Fruit fly (Drosophila melanogaster) whole organism, embryonic: ENCODE measurements around the gene mtTFB2.

ENCODE experiments used
- C15 ChIP-seq: fragments of 200-800 bp; sonication (Bioruptor generic); IDR thresholded peaks from 3 replicates; pipeline ENCODE4 v1.3.6; 2022; ENCODE audit warnings: missing biosample characterization, missing genetic modification characterization
- CG10209 ChIP-seq: fragments of 200-800 bp; sonication (Bioruptor generic); optimal IDR thresholded peaks from 3 replicates; lab custom pipeline; 2017; ENCODE audit warnings: missing biosample characterization, mild to moderate bottlenecking, missing genetic modification characterization, missing genetic modification reagents
- CG10431 ChIP-seq: fragments of 200-800 bp; sonication (Bioruptor generic); optimal IDR thresholded peaks from 3 replicates; lab custom pipeline; 2018; ENCODE audit warnings: missing biosample characterization, mild to moderate bottlenecking, missing genetic modification characterization
- CG13775 ChIP-seq: fragments of 200-800 bp; sonication (Bioruptor generic); optimal IDR thresholded peaks from 3 replicates; lab custom pipeline; 2017; ENCODE audit warnings: missing biosample characterization, mild to moderate bottlenecking, missing genetic modification characterization
- CG14667 ChIP-seq: fragments of 200-800 bp; sonication (Bioruptor generic); IDR thresholded peaks from 2 replicates; pipeline ENCODE4 v1.3.6; 2022; ENCODE audit warnings: missing biosample characterization, missing genetic modification characterization
- CG15514 ChIP-seq: fragments of 200-800 bp; sonication (Bioruptor generic); optimal IDR thresholded peaks from 3 replicates; lab custom pipeline; 2017; ENCODE audit warnings: missing biosample characterization, missing genetic modification characterization, mild to moderate bottlenecking, moderate library complexity, missing genetic modification reagents
- CG16779 ChIP-seq: fragments of 200-800 bp; sonication (Bioruptor generic); IDR thresholded peaks from 2 replicates; pipeline ENCODE4 v1.3.6; 2022; ENCODE audit warnings: missing biosample characterization, missing genetic modification characterization
- CG16815 ChIP-seq: fragments of 200-800 bp; sonication (Bioruptor generic); optimal IDR thresholded peaks from 3 replicates; lab custom pipeline; 2017; ENCODE audit warnings: missing biosample characterization, mild to moderate bottlenecking, missing genetic modification characterization
- CG2120 ChIP-seq: fragments of 200-800 bp; sonication (Bioruptor generic); optimal IDR thresholded peaks from 3 replicates; lab custom pipeline; 2016; ENCODE audit warnings: missing biosample characterization, missing genetic modification characterization
- CG2202 ChIP-seq: fragments of 200-800 bp; sonication (Bioruptor generic); optimal IDR thresholded peaks from 2 replicates; lab custom pipeline; 2018; ENCODE audit warnings: missing biosample characterization, mild to moderate bottlenecking, missing genetic modification characterization
- CG31388 ChIP-seq: fragments of 200-800 bp; sonication (Bioruptor generic); optimal IDR thresholded peaks from 2 replicates; lab custom pipeline; 2016; ENCODE audit warnings: missing biosample characterization, missing genetic modification characterization
- CG3726 ChIP-seq: fragments of 200-800 bp; sonication (Bioruptor generic); IDR thresholded peaks from 3 replicates; pipeline ENCODE4, ENCODE4 v1.3.6; 2022; ENCODE audit warnings: missing biosample characterization, missing genetic modification characterization
- CG4360 ChIP-seq: fragments of 200-800 bp; sonication (Bioruptor generic); IDR thresholded peaks from 2 replicates; pipeline ENCODE4 v1.3.6; 2022; ENCODE audit warnings: missing biosample characterization, missing genetic modification characterization
- CG43689 ChIP-seq: fragments of 200-800 bp; sonication (Bioruptor generic); IDR thresholded peaks from 2 replicates; pipeline ENCODE4 v1.3.6; 2022; ENCODE audit warnings: missing biosample characterization, missing genetic modification characterization
- CG4617 ChIP-seq: fragments of 200-800 bp; sonication (Bioruptor generic); optimal IDR thresholded peaks from 3 replicates; lab custom pipeline; 2016; ENCODE audit warnings: missing biosample characterization, missing genetic modification characterization, borderline replicate concordance
- CG4854 ChIP-seq: fragments of 200-800 bp; sonication (Bioruptor generic); optimal IDR thresholded peaks from 2 replicates; lab custom pipeline; 2016; ENCODE audit warnings: missing biosample characterization, missing genetic modification characterization, inconsistent platforms
- CG7963 ChIP-seq: fragments of 200-800 bp; sonication (Bioruptor generic); IDR thresholded peaks from 3 replicates; pipeline ENCODE4 v1.3.6; 2022; ENCODE audit warnings: missing biosample characterization, missing genetic modification characterization; ENCODE audit not compliant: partially characterized antibody
- CG8388 ChIP-seq: fragments of 200-800 bp; sonication (Bioruptor generic); optimal IDR thresholded peaks from 2 replicates; lab custom pipeline; 2019; ENCODE audit warnings: missing biosample characterization, mild to moderate bottlenecking, missing genetic modification characterization, moderate library complexity
- CG8924 ChIP-seq: fragments of 200-800 bp; optimal IDR thresholded peaks from 3 replicates; lab custom pipeline; 2019; ENCODE audit warnings: missing biosample characterization, mild to moderate bottlenecking, missing genetic modification characterization, moderate library complexity
- Dad ChIP-seq: fragments of 200-800 bp; sonication (Bioruptor generic); optimal IDR thresholded peaks from 3 replicates; lab custom pipeline; 2016; ENCODE audit warnings: missing biosample characterization, missing genetic modification characterization
- Dip3 ChIP-seq: fragments of 200-800 bp; sonication (Bioruptor generic); optimal IDR thresholded peaks from 3 replicates; lab custom pipeline; 2016; ENCODE audit warnings: missing biosample characterization, missing genetic modification characterization
- Doc2 ChIP-seq: fragments of 200-800 bp; sonication (Bioruptor generic); IDR thresholded peaks from 2 replicates; pipeline ENCODE4 v1.3.6; 2022; ENCODE audit warnings: missing biosample characterization, missing genetic modification characterization
- ERR ChIP-seq: fragments of 200-800 bp; sonication (Bioruptor generic); optimal IDR thresholded peaks from 2 replicates; lab custom pipeline; 2016; ENCODE audit warnings: missing biosample characterization, missing genetic modification characterization
- Eip74EF ChIP-seq, 2 experiments: fragments of 200-800 bp in 1 of 2; fragments of >200 bp in 1 of 2; sonication (Bioruptor generic) in 1 of 2; optimal IDR thresholded peaks; 2 replicates each; lab custom pipeline; 2017 to 2019; ENCODE audit warnings: missing biosample characterization in 2 of 2, missing genetic modification characterization in 2 of 2, mild to moderate bottlenecking in 1 of 2, moderate library complexity in 1 of 2
- Jarid2 ChIP-seq: fragments of 200-800 bp; sonication (Bioruptor generic); optimal IDR thresholded peaks from 3 replicates; lab custom pipeline; 2017; ENCODE audit warnings: mild to moderate bottlenecking, missing biosample characterization, missing genetic modification reagents, missing genetic modification characterization
- Nf-YC ChIP-seq: fragments of 200-800 bp; optimal IDR thresholded peaks from 3 replicates; lab custom pipeline; 2019; ENCODE audit warnings: missing biosample characterization, mild to moderate bottlenecking, missing genetic modification characterization, moderate library complexity
- Scr ChIP-seq: fragments of 200-800 bp; sonication (Bioruptor generic); IDR thresholded peaks from 2 replicates; pipeline ENCODE4 v1.3.6; 2022; ENCODE audit warnings: missing biosample characterization, missing genetic modification characterization; ENCODE audit not compliant: partially characterized antibody
- Ssrp ChIP-seq: fragments of 200-800 bp; sonication (Bioruptor generic); optimal IDR thresholded peaks from 2 replicates; lab custom pipeline; 2018; ENCODE audit warnings: missing biosample characterization, mild to moderate bottlenecking, missing genetic modification characterization, moderate library complexity
- ap ChIP-seq: fragments of 200-800 bp; sonication (Bioruptor generic); IDR thresholded peaks from 2 replicates; pipeline ENCODE4 v1.3.6; 2022; ENCODE audit warnings: missing biosample characterization, missing genetic modification characterization
- btn ChIP-seq: fragments of 200-800 bp; sonication (Bioruptor generic); optimal IDR thresholded peaks from 2 replicates; lab custom pipeline; 2016; ENCODE audit warnings: missing biosample characterization, missing genetic modification characterization
- cad ChIP-seq: fragments of >200 bp; optimal IDR thresholded peaks from 2 replicates; lab custom pipeline; 2017; ENCODE audit warnings: missing biosample characterization, missing genetic modification characterization
- chinmo ChIP-seq: fragments of 200-800 bp; sonication (Bioruptor generic); IDR thresholded peaks from 4 replicates; pipeline ENCODE4 v1.3.6; 2022; ENCODE audit warnings: missing biosample characterization, missing genetic modification characterization; ENCODE audit not compliant: partially characterized antibody
- danr ChIP-seq: fragments of 200-800 bp; sonication (Bioruptor generic); IDR thresholded peaks from 2 replicates; pipeline ENCODE4 v1.3.6; 2022; ENCODE audit warnings: missing biosample characterization, missing genetic modification characterization
- ems ChIP-seq: fragments of 200-800 bp; sonication (Bioruptor generic); optimal IDR thresholded peaks from 3 replicates; lab custom pipeline; 2016; ENCODE audit warnings: missing biosample characterization, missing genetic modification characterization
- ftz-f1 ChIP-seq: fragments of 200-800 bp; sonication (Bioruptor generic); optimal IDR thresholded peaks from 2 replicates; lab custom pipeline; 2016; ENCODE audit warnings: missing biosample characterization, missing genetic modification characterization
- gem ChIP-seq: fragments of 200-800 bp; sonication (Bioruptor generic); optimal IDR thresholded peaks from 2 replicates; lab custom pipeline; 2019; ENCODE audit warnings: missing biosample characterization, mild to moderate bottlenecking, missing genetic modification characterization, moderate library complexity
- gfzf ChIP-seq: fragments of 200-800 bp; sonication (Bioruptor generic); optimal IDR thresholded peaks from 2 replicates; lab custom pipeline; 2016; ENCODE audit warnings: missing biosample characterization, mild to moderate bottlenecking, missing genetic modification characterization, moderate library complexity
- her ChIP-seq: fragments of 200-800 bp; sonication (Bioruptor generic); optimal IDR thresholded peaks from 2 replicates; lab custom pipeline; 2016; ENCODE audit warnings: missing biosample characterization, missing genetic modification characterization
- lola ChIP-seq, 3 experiments: fragments of >200 bp in 2 of 3; fragments of 200-800 bp in 1 of 3; sonication (Bioruptor generic) in 1 of 3; optimal IDR thresholded peaks; 2 replicates each; lab custom pipeline; 2017 to 2019; ENCODE audit warnings: missing biosample characterization in 3 of 3, missing genetic modification characterization in 3 of 3, mild to moderate bottlenecking in 1 of 3, moderate library complexity in 1 of 3
- luna ChIP-seq: fragments of 200-800 bp; sonication (Bioruptor generic); optimal IDR thresholded peaks from 2 replicates; lab custom pipeline; 2016; ENCODE audit warnings: missing biosample characterization, missing genetic modification characterization
- nerfin-2 ChIP-seq: fragments of 200-800 bp; sonication (Bioruptor generic); IDR thresholded peaks from 2 replicates; pipeline ENCODE4 v1.3.6; 2022; ENCODE audit warnings: missing biosample characterization, missing genetic modification characterization; ENCODE audit not compliant: partially characterized antibody
- oc ChIP-seq: fragments of 200-800 bp; sonication (Bioruptor generic); optimal IDR thresholded peaks from 2 replicates; lab custom pipeline; 2018; ENCODE audit warnings: missing biosample characterization, mild to moderate bottlenecking, missing genetic modification characterization, moderate library complexity
- org-1 ChIP-seq: fragments of 200-800 bp; sonication (Bioruptor generic); optimal IDR thresholded peaks from 2 replicates; lab custom pipeline; 2017; ENCODE audit warnings: missing biosample characterization, missing genetic modification characterization
- pfk ChIP-seq: fragments of 200-800 bp; sonication (Bioruptor generic); optimal IDR thresholded peaks from 2 replicates; lab custom pipeline; 2018; ENCODE audit warnings: missing biosample characterization, mild to moderate bottlenecking, missing genetic modification characterization, moderate library complexity
- ro ChIP-seq: fragments of 200-800 bp; sonication (Bioruptor generic); IDR thresholded peaks from 2 replicates; pipeline ENCODE4 v1.3.6; 2022; ENCODE audit warnings: missing biosample characterization, missing genetic modification characterization
- schlank ChIP-seq: fragments of 200-800 bp; sonication (Bioruptor generic); optimal IDR thresholded peaks from 2 replicates; lab custom pipeline; 2018; ENCODE audit warnings: missing biosample characterization, mild to moderate bottlenecking, missing genetic modification characterization
- sens-2 ChIP-seq: fragments of 200-800 bp; sonication (Bioruptor generic); IDR thresholded peaks from 2 replicates; pipeline ENCODE4 v1.3.6; 2022; ENCODE audit warnings: missing biosample characterization, missing genetic modification characterization
- vfl ChIP-seq: fragments of 200-800 bp; sonication (Bioruptor generic); optimal IDR thresholded peaks from 2 replicates; lab custom pipeline; 2016; ENCODE audit warnings: missing biosample characterization, missing genetic modification characterization

mtTFB2 gene

DNA sequence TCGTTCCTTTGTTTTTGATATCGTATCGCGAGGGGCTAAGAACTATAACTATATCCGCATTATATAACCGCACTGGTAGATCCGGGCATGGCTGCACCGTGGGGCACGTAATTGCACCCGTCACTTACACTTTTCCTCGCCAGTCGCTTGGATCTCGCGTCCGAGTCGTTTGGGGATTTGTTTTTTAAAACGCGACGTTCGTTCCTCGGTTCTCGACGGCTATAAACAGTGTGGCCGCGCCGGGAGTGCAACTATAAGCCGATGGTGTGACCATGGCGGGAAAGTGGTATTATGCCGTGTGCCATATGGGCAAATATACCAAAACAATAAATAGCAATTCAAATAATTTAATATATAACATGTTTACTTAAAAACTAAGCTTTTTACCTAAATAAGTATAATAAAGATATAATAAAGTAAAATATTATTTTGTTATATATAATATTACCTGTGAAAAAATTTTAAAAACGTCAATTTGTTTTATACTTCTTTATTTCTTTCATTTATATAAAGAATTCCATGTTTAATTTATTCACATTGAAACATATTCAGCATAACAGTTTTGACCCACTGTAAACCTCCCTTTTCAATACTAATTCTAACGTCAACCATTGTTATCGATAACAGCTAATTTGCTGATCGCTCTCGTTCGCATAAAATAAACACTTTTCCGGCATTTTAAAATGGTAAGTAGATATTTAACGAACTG lies 2.6 kb upstream of the mtTFB2 start, which contains the start of the genes Mical and CG3909 (continued):
- TF ChIP-seq pfk (GFP tag; lab: Kevin White, UChicago) (no peak), CG4854 (GFP tag; lab: Kevin White, UChicago) (peak; percentile 7), ftz-f1 (no peak), cad (no peak), CG4617 (GFP tag; lab: Kevin White, UChicago) (peak; percentile 34), her (GFP tag; lab: Kevin White, UChicago) (no peak), vfl (peak; percentile 28), Jarid2 (GFP tag; lab: Kevin White, UChicago) (peak; percentile 93), Nf-YC (tag; lab: Kevin White, UChicago) (peak; percentile 86), Doc2 (no peak), ap (GFP tag; lab: Robert Waterston, UW) (peak; percentile 85), C15 (GFP tag; lab: Robert Waterston, UW) (peak; percentile 72; the same call in 2 of the 3 replicates), CG2202 (tag; lab: Kevin White, UChicago) (peak; percentile 13), CG4360 (GFP tag; lab: Robert Waterston, UW) (no peak), CG10209 (peak; percentile 76), luna (GFP tag; lab: Kevin White, UChicago) (no peak), CG7963 (GFP tag; lab: Robert Waterston, UW) (no peak; the same call in 2 of the 3 replicates), CG2120 (GFP tag; lab: Kevin White, UChicago) (peak; percentile 83), Dad (no peak), ro (no peak; the same call in 1 of the 2 replicates), oc (peak; percentile 71), btn (GFP tag; lab: Kevin White, UChicago) (no peak), CG10431 (GFP tag; lab: Kevin White, UChicago) (no peak), gfzf (peak; percentile 81), Dip3 (GFP tag; lab: Kevin White, UChicago) (no peak), CG15514 (GFP tag; lab: Kevin White, UChicago) (peak; percentile 59), CG3726 (GFP tag; lab: Robert Waterston, UW) (peak; percentile 81; the same call in 2 of the 3 replicates), lola (GFP tag; optimal IDR thresholded peaks at IDR 0.05; lab: Kevin White, UChicago) (peak in 1 of 3 experiments; percentile 84), chinmo (peak; percentile 72; the same call in 1 of the 4 replicates), Ssrp (tag; lab: Kevin White, UChicago) (peak; percentile 83), CG16815 (peak; percentile 66), ems (GFP tag; lab: Kevin White, UChicago) (peak; percentile 42), org-1 (GFP tag; lab: Kevin White, UChicago) (peak; percentile 16), Eip74EF (GFP tag; optimal IDR thresholded peaks at IDR 0.05; lab: Kevin White, UChicago) (peak in 1 of 2 experiments; percentile 66), CG43689 (GFP tag; lab: Robert Waterston, UW) (peak; percentile 84), gem (tag; lab: Kevin White, UChicago) (peak; percentile 95), CG16779 (GFP tag; lab: Robert Waterston, UW) (peak; percentile 80; the same call in 1 of the 2 replicates), CG8388 (GFP tag; lab: Kevin White, UChicago) (peak; percentile 96), CG8924 (tag; lab: Kevin White, UChicago) (peak; percentile 92), CG14667 (GFP tag; lab: Robert Waterston, UW) (peak; percentile 89), danr (GFP tag; lab: Robert Waterston, UW) (0 out of 2 replicates have a peak, but pooled peaks have one; percentile 30), schlank (tag; lab: Kevin White, UChicago) (peak; percentile 24), nerfin-2 (GFP tag; lab: Robert Waterston, UW) (peak; percentile 84), ERR (GFP tag; lab: Kevin White, UChicago) (no peak), Scr (GFP tag; lab: Robert Waterston, UW) (peak; percentile 54), CG13775 (GFP tag; lab: Kevin White, UChicago) (peak; percentile 80), CG31388 (GFP tag; lab: Kevin White, UChicago) (peak; percentile 65), sens-2 (GFP tag; lab: Robert Waterston, UW) (peak; percentile 48)
